Fruit fly (Drosophila melanogaster) whole organism, embryonic: ENCODE measurements around the gene CG15740.

Experiments used
- ATbp ChIP-seq: fragments of 200-800 bp; sonication (Bioruptor generic); optimal IDR thresholded peaks from 2 replicates; lab custom pipeline; 2017; ENCODE audit warnings: missing biosample characterization, mild to moderate bottlenecking, missing genetic modification characterization, missing genetic modification reagents
- Antp ChIP-seq: fragments of 200-800 bp; sonication (Bioruptor generic); optimal IDR thresholded peaks from 3 replicates; lab custom pipeline; 2016; ENCODE audit warnings: missing biosample characterization, missing genetic modification characterization
- Blimp-1 ChIP-seq: fragments of 200-800 bp; sonication (Bioruptor generic); optimal IDR thresholded peaks from 3 replicates; lab custom pipeline; 2018; ENCODE audit warnings: missing biosample characterization, missing genetic modification characterization, mild to moderate bottlenecking, moderate library complexity, missing genetic modification reagents
- CG1024 ChIP-seq: fragments of 200-800 bp; sonication (Bioruptor generic); IDR thresholded peaks from 2 replicates; pipeline ENCODE4 v1.3.6; 2022; ENCODE audit warnings: missing biosample characterization, missing genetic modification characterization
- CG10654 ChIP-seq: fragments of 200-800 bp; sonication (Bioruptor generic); optimal IDR thresholded peaks from 2 replicates; lab custom pipeline; 2016; ENCODE audit warnings: missing biosample characterization, missing genetic modification characterization
- CG10979 ChIP-seq: fragments of 200-800 bp; sonication (Bioruptor generic); optimal IDR thresholded peaks from 2 replicates; lab custom pipeline; 2018; ENCODE audit warnings: missing biosample characterization, mild to moderate bottlenecking, missing genetic modification characterization, moderate library complexity
- CG11504 ChIP-seq: fragments of 200-800 bp; sonication (Bioruptor generic); optimal IDR thresholded peaks from 3 replicates; lab custom pipeline; 2019; ENCODE audit warnings: missing biosample characterization, mild to moderate bottlenecking, missing genetic modification characterization, moderate library complexity
- CG12236 ChIP-seq: fragments of 200-800 bp; sonication (Bioruptor generic); optimal IDR thresholded peaks from 2 replicates; lab custom pipeline; 2016; ENCODE audit warnings: missing biosample characterization, missing genetic modification characterization
- CG13424 ChIP-seq: fragments of 200-800 bp; sonication (Bioruptor generic); optimal IDR thresholded peaks from 2 replicates; lab custom pipeline; 2019; ENCODE audit warnings: missing biosample characterization, mild to moderate bottlenecking, missing genetic modification characterization, moderate library complexity
- CG15269 ChIP-seq: fragments of 200-800 bp; sonication (Bioruptor generic); optimal IDR thresholded peaks from 2 replicates; lab custom pipeline; 2018; ENCODE audit warnings: missing biosample characterization, mild to moderate bottlenecking, missing genetic modification characterization, moderate library complexity
- CG16813 ChIP-seq: fragments of 200-800 bp; sonication (Bioruptor generic); IDR thresholded peaks from 3 replicates; pipeline ENCODE4 v1.3.6; 2022; ENCODE audit warnings: missing biosample characterization, missing genetic modification characterization; ENCODE audit not compliant: partially characterized antibody
- CG16815 ChIP-seq: fragments of 200-800 bp; sonication (Bioruptor generic); optimal IDR thresholded peaks from 3 replicates; lab custom pipeline; 2017; ENCODE audit warnings: missing biosample characterization, mild to moderate bottlenecking, missing genetic modification characterization
- CG17829 ChIP-seq: fragments of 200-800 bp; optimal IDR thresholded peaks from 2 replicates; lab custom pipeline; 2019; ENCODE audit warnings: missing biosample characterization, mild to moderate bottlenecking, missing genetic modification characterization, moderate library complexity
- CG2678 ChIP-seq: fragments of 200-800 bp; sonication (Bioruptor generic); optimal IDR thresholded peaks from 3 replicates; lab custom pipeline; 2019; ENCODE audit warnings: missing biosample characterization, mild to moderate bottlenecking, missing genetic modification characterization, moderate library complexity
- CG31441 ChIP-seq: fragments of 200-800 bp; sonication (Bioruptor generic); IDR thresholded peaks from 2 replicates; pipeline ENCODE4 v1.3.6; 2022; ENCODE audit warnings: missing biosample characterization, missing genetic modification characterization
- CG3407 ChIP-seq: fragments of 200-800 bp; sonication (Bioruptor generic); optimal IDR thresholded peaks from 2 replicates; lab custom pipeline; 2018; ENCODE audit warnings: missing biosample characterization, mild to moderate bottlenecking, missing genetic modification characterization
- CG7357 ChIP-seq: fragments of 200-800 bp; sonication (Bioruptor generic); IDR thresholded peaks from 3 replicates; pipeline ENCODE4 v1.3.6; 2022; ENCODE audit warnings: missing biosample characterization, missing genetic modification characterization
- CG7839 ChIP-seq: fragments of 200-800 bp; sonication (Bioruptor generic); optimal IDR thresholded peaks from 3 replicates; lab custom pipeline; 2018; ENCODE audit warnings: missing biosample characterization, mild to moderate bottlenecking, missing genetic modification characterization, moderate library complexity
- CG8924 ChIP-seq: fragments of 200-800 bp; optimal IDR thresholded peaks from 3 replicates; lab custom pipeline; 2019; ENCODE audit warnings: missing biosample characterization, mild to moderate bottlenecking, missing genetic modification characterization, moderate library complexity
- CoRest ChIP-seq: fragments of 200-800 bp; sonication (Bioruptor generic); optimal IDR thresholded peaks from 3 replicates; lab custom pipeline; 2018; ENCODE audit warnings: missing biosample characterization, mild to moderate bottlenecking, missing genetic modification characterization, moderate library complexity
- D19A ChIP-seq: fragments of 200-800 bp; optimal IDR thresholded peaks from 3 replicates; lab custom pipeline; 2019; ENCODE audit warnings: missing biosample characterization, mild to moderate bottlenecking, missing genetic modification characterization, moderate library complexity
- Dp ChIP-seq: fragments of 200-800 bp; sonication (Bioruptor generic); optimal IDR thresholded peaks from 2 replicates; lab custom pipeline; 2018; ENCODE audit warnings: missing biosample characterization, mild to moderate bottlenecking, missing genetic modification characterization, moderate library complexity
- Eip74EF ChIP-seq, 2 experiments: fragments of 200-800 bp in 1 of 2; fragments of >200 bp in 1 of 2; sonication (Bioruptor generic) in 1 of 2; optimal IDR thresholded peaks; 2 replicates each; lab custom pipeline; 2017 to 2019; ENCODE audit warnings: missing biosample characterization in 2 of 2, missing genetic modification characterization in 2 of 2, mild to moderate bottlenecking in 1 of 2, moderate library complexity in 1 of 2
- GATAe ChIP-seq: fragments of 200-800 bp; sonication (Bioruptor generic); conservative IDR thresholded peaks from 2 replicates; pipeline ENCODE4 v1.3.6; 2022; ENCODE audit warnings: missing biosample characterization, missing genetic modification characterization
- Gsc ChIP-seq: fragments of 200-800 bp; sonication (Bioruptor generic); IDR thresholded peaks from 2 replicates; pipeline ENCODE4 v1.3.6; 2022; ENCODE audit warnings: missing biosample characterization, missing genetic modification characterization
- HmgZ ChIP-seq: fragments of 200-800 bp; sonication (Bioruptor generic); optimal IDR thresholded peaks from 2 replicates; lab custom pipeline; 2018; ENCODE audit warnings: missing biosample characterization, mild to moderate bottlenecking, missing genetic modification characterization
- Hr51 ChIP-seq, 2 experiments: fragments of 200-800 bp; sonication (Bioruptor generic); optimal IDR thresholded peaks; 2 replicates in 1 of 2; 3 replicates in 1 of 2; lab custom pipeline; 2016 to 2018; ENCODE audit warnings: missing biosample characterization in 2 of 2, missing genetic modification characterization in 2 of 2, mild to moderate bottlenecking in 1 of 2, moderate library complexity in 1 of 2
- Hr78 ChIP-seq, 2 experiments: fragments of 200-800 bp in 1 of 2; fragments of >200 bp in 1 of 2; sonication (Bioruptor generic) in 1 of 2; optimal IDR thresholded peaks; 2 replicates each; lab custom pipeline; 2017 to 2019; ENCODE audit warnings: missing biosample characterization in 2 of 2, missing genetic modification characterization in 2 of 2, mild to moderate bottlenecking in 1 of 2, moderate library complexity in 1 of 2
- Max ChIP-seq: fragments of 200-800 bp; sonication (Bioruptor generic); optimal IDR thresholded peaks from 2 replicates; lab custom pipeline; 2016; ENCODE audit warnings: missing biosample characterization, mild to moderate bottlenecking, missing genetic modification characterization
- Side ChIP-seq: fragments of 200-800 bp; sonication (Bioruptor generic); optimal IDR thresholded peaks from 2 replicates; lab custom pipeline; 2016; ENCODE audit warnings: missing biosample characterization, missing genetic modification characterization
- Sox100B ChIP-seq: fragments of 200-800 bp; sonication (Bioruptor generic); optimal IDR thresholded peaks from 3 replicates; lab custom pipeline; 2018; ENCODE audit warnings: missing biosample characterization, mild to moderate bottlenecking, missing genetic modification characterization
- Sox102F ChIP-seq: fragments of 200-800 bp; sonication (Bioruptor generic); optimal IDR thresholded peaks from 2 replicates; lab custom pipeline; 2018; ENCODE audit warnings: missing biosample characterization, mild to moderate bottlenecking, missing genetic modification characterization, moderate library complexity
- Sry-δ ChIP-seq: fragments of 200-800 bp; sonication (Bioruptor generic); optimal IDR thresholded peaks from 2 replicates; lab custom pipeline; 2016; ENCODE audit warnings: missing biosample characterization, missing genetic modification characterization
- Ssrp ChIP-seq: fragments of 200-800 bp; sonication (Bioruptor generic); optimal IDR thresholded peaks from 2 replicates; lab custom pipeline; 2018; ENCODE audit warnings: missing biosample characterization, mild to moderate bottlenecking, missing genetic modification characterization, moderate library complexity
- TFAM ChIP-seq: fragments of 200-800 bp; sonication (Bioruptor generic); optimal IDR thresholded peaks from 2 replicates; lab custom pipeline; 2017; ENCODE audit warnings: missing biosample characterization, missing genetic modification characterization, inconsistent platforms
- Trl ChIP-seq, 3 experiments: fragments of >200 bp in 2 of 3; fragments of 200-800 bp in 1 of 3; sonication (Bioruptor generic) in 1 of 3; optimal IDR thresholded peaks; 2 replicates in 1 of 3; 3 replicates in 2 of 3; lab custom pipeline; 2016 to 2017; ENCODE audit warnings: missing biosample characterization in 1 of 3, missing genetic modification characterization in 1 of 3
- dysf ChIP-seq: fragments of 200-800 bp; sonication (Bioruptor generic); IDR thresholded peaks from 3 replicates; pipeline ENCODE4 v1.3.6; 2022; ENCODE audit warnings: missing biosample characterization, missing genetic modification characterization
- gem ChIP-seq: fragments of 200-800 bp; sonication (Bioruptor generic); optimal IDR thresholded peaks from 2 replicates; lab custom pipeline; 2019; ENCODE audit warnings: missing biosample characterization, mild to moderate bottlenecking, missing genetic modification characterization, moderate library complexity
- h ChIP-seq: fragments of >200 bp; optimal IDR thresholded peaks from 2 replicates; lab custom pipeline; 2017
- nmo ChIP-seq: fragments of 200-800 bp; sonication (Bioruptor generic); optimal IDR thresholded peaks from 2 replicates; lab custom pipeline; 2018; ENCODE audit warnings: missing biosample characterization, mild to moderate bottlenecking, missing genetic modification characterization, moderate library complexity
- oc ChIP-seq: fragments of 200-800 bp; sonication (Bioruptor generic); optimal IDR thresholded peaks from 2 replicates; lab custom pipeline; 2018; ENCODE audit warnings: missing biosample characterization, mild to moderate bottlenecking, missing genetic modification characterization, moderate library complexity
- p53 ChIP-seq: fragments of 200-800 bp; sonication (Bioruptor generic); optimal IDR thresholded peaks from 2 replicates; lab custom pipeline; 2016; ENCODE audit warnings: missing biosample characterization, missing genetic modification characterization
- prd ChIP-seq, 3 experiments: fragments of >200 bp in 2 of 3; fragments of 200-800 bp in 1 of 3; sonication (Bioruptor generic) in 1 of 3; optimal IDR thresholded peaks in 2 of 3; IDR thresholded peaks in 1 of 3; 2 replicates in 2 of 3; 3 replicates in 1 of 3; pipeline versions ENCODE4 v1.3.6 to Lab custom; 2017 to 2022; ENCODE audit warnings: missing biosample characterization in 1 of 3, missing genetic modification characterization in 1 of 3
- salm ChIP-seq: fragments of 200-800 bp; sonication (Bioruptor generic); optimal IDR thresholded peaks from 2 replicates; lab custom pipeline; 2018; ENCODE audit warnings: missing biosample characterization, mild to moderate bottlenecking, missing genetic modification characterization
- sens-2 ChIP-seq: fragments of 200-800 bp; sonication (Bioruptor generic); IDR thresholded peaks from 2 replicates; pipeline ENCODE4 v1.3.6; 2022; ENCODE audit warnings: missing biosample characterization, missing genetic modification characterization
- sna ChIP-seq: fragments of 200-800 bp; sonication (Bioruptor generic); IDR thresholded peaks from 2 replicates; pipeline ENCODE4 v1.3.6; 2022; ENCODE audit warnings: missing biosample characterization, missing genetic modification characterization; ENCODE audit not compliant: partially characterized antibody
- trh ChIP-seq: fragments of 200-800 bp; sonication (Bioruptor generic); optimal IDR thresholded peaks from 2 replicates; lab custom pipeline; 2016; ENCODE audit warnings: missing biosample characterization, missing genetic modification characterization
- unpg ChIP-seq: fragments of 200-800 bp; sonication (Bioruptor generic); optimal IDR thresholded peaks from 3 replicates; lab custom pipeline; 2018; ENCODE audit warnings: missing biosample characterization, mild to moderate bottlenecking, missing genetic modification characterization, moderate library complexity
- wor ChIP-seq: fragments of 200-800 bp; sonication (Bioruptor generic); IDR thresholded peaks from 2 replicates; pipeline ENCODE4 v1.3.6; 2022; ENCODE audit warnings: missing biosample characterization, missing genetic modification characterization
- yki ChIP-seq: fragments of >200 bp; optimal IDR thresholded peaks from 3 replicates; lab custom pipeline; 2018

Gene CG15740

DNA sequence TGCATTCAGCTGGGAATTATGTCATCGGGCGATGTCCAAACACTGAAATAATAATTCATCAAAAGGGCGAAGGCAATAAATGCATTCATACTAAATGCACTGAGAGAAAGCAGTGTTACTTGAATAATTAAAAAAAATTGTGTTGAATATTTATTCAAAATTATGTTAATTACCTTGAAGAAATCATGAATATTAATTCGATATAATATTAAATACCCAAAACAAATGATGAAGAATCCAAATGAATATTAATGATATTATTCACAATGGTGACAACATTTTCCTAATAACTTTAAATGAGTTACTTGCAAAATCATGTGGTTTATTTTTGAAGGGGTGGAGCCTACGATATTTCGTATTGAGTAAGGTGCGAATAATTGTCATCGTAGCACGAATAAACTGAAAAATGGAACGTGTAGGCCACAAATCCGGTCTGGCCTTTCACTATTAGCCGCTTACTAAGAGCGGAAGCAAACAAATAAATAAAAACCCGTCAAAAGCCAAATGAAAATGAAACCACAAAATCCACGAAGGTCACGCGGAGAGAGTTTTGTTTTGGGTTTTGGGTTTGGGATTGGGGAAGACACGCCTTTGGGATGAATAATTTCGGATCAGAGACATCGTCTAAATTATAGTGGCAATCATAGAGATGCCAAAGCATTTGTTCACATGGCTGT lies 4.1 kb downstream of the CG15740 start (continued):
- TF ChIP-seq CG2678 (tag; lab: Kevin White, UChicago) (peak; percentile 51), HmgZ (tag; lab: Kevin White, UChicago) (no peak), Hr51 (GFP tag; optimal IDR thresholded peaks at IDR 0.05; lab: Kevin White, UChicago) (peak in 1 of 2 experiments; percentile 75), Antp (GFP tag; lab: Kevin White, UChicago) (no peak), CG16813 (GFP tag; lab: Robert Waterston, UW) (no peak), Ssrp (tag; lab: Kevin White, UChicago) (peak; percentile 18), salm (tag; lab: Kevin White, UChicago) (no peak), CG7357 (GFP tag; lab: Robert Waterston, UW) (no peak), CG15269 (tag; lab: Kevin White, UChicago) (peak; percentile 13), Sox100B (peak; percentile 62), CG1024 (GFP tag; lab: Robert Waterston, UW) (no peak), sens-2 (GFP tag; lab: Robert Waterston, UW) (no peak), Side (no peak), Sox102F (peak; percentile 70), nmo (peak; percentile 43), Gsc (GFP tag; lab: Robert Waterston, UW) (no peak), p53 (GFP tag; lab: Kevin White, UChicago) (no peak), CG7839 (tag; lab: Kevin White, UChicago) (peak; percentile 32), wor (GFP tag; lab: Robert Waterston, UW) (0 out of 2 replicates have a peak, but pooled peaks have one; percentile 20), D19A (tag; lab: Kevin White, UChicago) (peak; percentile 37), ATbp (peak; percentile 28), CoRest (tag; lab: Kevin White, UChicago) (peak; percentile 35), Dp (GFP tag; lab: Kevin White, UChicago) (no peak), CG10654 (GFP tag; lab: Kevin White, UChicago) (no peak), Blimp-1 (peak; percentile 92), Hr78 (GFP tag; optimal IDR thresholded peaks at IDR 0.05; lab: Kevin White, UChicago) (peak in 1 of 2 experiments; percentile 37), CG11504 (peak; percentile 68), CG31441 (GFP tag; lab: Robert Waterston, UW) (peak; percentile 69), trh (no peak), gem (peak; percentile 66), unpg (GFP tag; lab: Kevin White, UChicago) (peak; percentile 22), yki (lab: Kevin White, UChicago) (no peak), CG10979 (peak; percentile 13), Eip74EF (GFP tag; optimal IDR thresholded peaks at IDR 0.05; lab: Kevin White, UChicago) (peak in 1 of 2 experiments; percentile 53), CG13424 (tag; lab: Kevin White, UChicago) (peak; percentile 31), CG8924 (tag; lab: Kevin White, UChicago) (peak; percentile 33)

DNA sequence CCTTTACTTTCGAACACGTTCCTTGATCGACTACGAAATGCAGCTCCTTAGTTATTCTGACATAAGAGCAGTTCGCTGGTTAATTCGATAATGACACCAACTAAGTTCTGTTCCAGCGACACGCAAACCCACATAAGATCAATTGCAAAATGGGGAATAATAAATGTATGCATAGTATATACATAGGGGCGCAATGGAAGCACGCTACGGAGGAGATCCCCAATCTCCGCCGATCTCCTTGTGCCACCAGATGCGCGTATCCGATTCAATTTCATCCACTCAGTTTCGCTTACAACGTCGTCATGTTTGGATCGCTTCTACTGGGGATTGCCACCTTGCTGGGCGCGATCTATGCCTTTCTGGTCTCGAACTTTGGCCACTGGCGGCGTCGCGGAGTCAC lies 6.6 kb downstream of the CG15740 start, which contains the start of gene Cyp28c1:
Cyp28c1 (plus strand) TSS at position 301 of the 400 bp plus-strand sequence.
- no peak for TF ChIP-seq Max (GFP tag; lab: Kevin White, UChicago)
- no peak for TF ChIP-seq CG16815
- no peak for TF ChIP-seq Sry-δ (GFP tag; lab: Kevin White, UChicago)
- no peak for TF ChIP-seq TFAM (GFP tag; lab: Kevin White, UChicago)
- no peak for TF ChIP-seq CG12236 (GFP tag; lab: Kevin White, UChicago)
- TF ChIP-seq oc (tag; lab: Kevin White, UChicago), result no peak
- TF ChIP-seq prd (optimal IDR thresholded peaks at IDR 0.05; lab: Kevin White, UChicago), result no peak
- no peak for TF ChIP-seq prd (GFP tag; IDR thresholded peaks at IDR 0.05; lab: Robert Waterston, UW)
- no peak for TF ChIP-seq dysf (GFP tag; lab: Robert Waterston, UW)
- no peak for TF ChIP-seq h (lab: Kevin White, UChicago)
- TF ChIP-seq sna (GFP tag; lab: Robert Waterston, UW), result no peak
- TF ChIP-seq CG17829 (tag; lab: Kevin White, UChicago), result no peak
- no peak for TF ChIP-seq CG3407
- TF ChIP-seq Trl (optimal IDR thresholded peaks at IDR 0.05; lab: Kevin White, UChicago), result no peak
- no peak for TF ChIP-seq Trl (GFP tag; optimal IDR thresholded peaks at IDR 0.05; lab: Kevin White, UChicago)
- TF ChIP-seq GATAe (GFP tag; lab: Robert Waterston, UW), result no peak
